Worm (Caenorhabditis elegans): Measurements from ENCODE around the gene C50D2.7.

The C50D2.7 gene

ce11 chrII:95177-95576 is at the start of gene C50D2.7:
Gene C50D2.7, minus strand, starts transcription at chrII:95277.
- no peak for TF ChIP-seq W03F9.2 (tag; optimal IDR thresholded peaks at IDR 0.05)
- no peak for TF ChIP-seq him-1 (tag; optimal IDR thresholded peaks at IDR 0.05)
- no peak for TF ChIP-seq dao-5 (tag; optimal IDR thresholded peaks at IDR 0.05)

- TF ChIP-seq W03F9.2 (tag; optimal IDR thresholded peaks at IDR 0.05) (no peak), him-1 (tag; optimal IDR thresholded peaks at IDR 0.05) (no peak), dao-5 (tag; optimal IDR thresholded peaks at IDR 0.05) (no peak)
Measured at ce11 chrII:135166-135565, 40.1 kb upstream of the C50D2.7 start, which contains the start of gene K10B4.1. Gene K10B4.1, plus strand, starts transcription at chrII:135466.

- no peak for TF ChIP-seq dao-5 (tag; optimal IDR thresholded peaks at IDR 0.05)
- no peak for TF ChIP-seq W03F9.2 (tag; optimal IDR thresholded peaks at IDR 0.05)
- no peak for TF ChIP-seq him-1 (tag; optimal IDR thresholded peaks at IDR 0.05)
Measured at ce11 chrII:133548-134275, 38.6 kb upstream of the C50D2.7 start, which contains the start of gene cwn-1. Gene cwn-1, minus strand, starts transcription at chrII:133598.

- no peak for TF ChIP-seq dao-5 (tag; optimal IDR thresholded peaks at IDR 0.05)
- no peak for TF ChIP-seq W03F9.2 (tag; optimal IDR thresholded peaks at IDR 0.05)
- no peak for TF ChIP-seq him-1 (tag; optimal IDR thresholded peaks at IDR 0.05)
Measured at ce11 chrII:129770-130169, 34.7 kb upstream of the C50D2.7 start.

ce11 chrII:128929-129328 is 33.9 kb upstream of the C50D2.7 start, which contains the start of gene srd-3:
Gene srd-3, minus strand, starts transcription at chrII:129029.
- TF ChIP-seq dao-5 (tag; optimal IDR thresholded peaks at IDR 0.05) (no peak), him-1 (tag; optimal IDR thresholded peaks at IDR 0.05) (no peak), W03F9.2 (tag; optimal IDR thresholded peaks at IDR 0.05) (no peak)

ce11 chrII:124904-125303 is 29.8 kb upstream of the C50D2.7 start, which contains the start of gene nmur-2:
Gene nmur-2, minus strand, starts transcription at chrII:125004.
- no peak for TF ChIP-seq him-1 (tag; optimal IDR thresholded peaks at IDR 0.05)
- TF ChIP-seq dao-5 (tag; optimal IDR thresholded peaks at IDR 0.05), result no peak
- no peak for TF ChIP-seq W03F9.2 (tag; optimal IDR thresholded peaks at IDR 0.05)

ce11 chrII:122494-122893 is 27.4 kb upstream of the C50D2.7 start:
- TF ChIP-seq dao-5 (tag; optimal IDR thresholded peaks at IDR 0.05) (no peak), W03F9.2 (tag; optimal IDR thresholded peaks at IDR 0.05) (no peak)

- TF ChIP-seq W03F9.2 (tag; optimal IDR thresholded peaks at IDR 0.05), result no peak
- TF ChIP-seq dao-5 (tag; optimal IDR thresholded peaks at IDR 0.05), result no peak
- TF ChIP-seq him-1 (tag; optimal IDR thresholded peaks at IDR 0.05), result no peak
Measured at ce11 chrII:122008-122407, 26.9 kb upstream of the C50D2.7 start.

- TF ChIP-seq dao-5 (tag; optimal IDR thresholded peaks at IDR 0.05), result no peak
- no peak for TF ChIP-seq W03F9.2 (tag; optimal IDR thresholded peaks at IDR 0.05)
- no peak for TF ChIP-seq him-1 (tag; optimal IDR thresholded peaks at IDR 0.05)
Measured at ce11 chrII:121121-121520, 26.0 kb upstream of the C50D2.7 start, which contains the start of gene K10B4.3. Gene K10B4.3, minus strand, starts transcription at chrII:121221.

- TF ChIP-seq dao-5 (tag; optimal IDR thresholded peaks at IDR 0.05), result no peak
- no peak for TF ChIP-seq W03F9.2 (tag; optimal IDR thresholded peaks at IDR 0.05)
- TF ChIP-seq him-1 (tag; optimal IDR thresholded peaks at IDR 0.05), result no peak
Measured at ce11 chrII:116916-117315, 21.8 kb upstream of the C50D2.7 start, which contains the start of gene srt-54. Gene srt-54, plus strand, starts transcription at chrII:117216.

- TF ChIP-seq him-1 (tag; optimal IDR thresholded peaks at IDR 0.05) (no peak), dao-5 (tag; optimal IDR thresholded peaks at IDR 0.05) (no peak), W03F9.2 (tag; optimal IDR thresholded peaks at IDR 0.05) (no peak)
Measured at ce11 chrII:112231-112630, 17.2 kb upstream of the C50D2.7 start.

ce11 chrII:111267-111666 is 16.2 kb upstream of the C50D2.7 start, which contains the start of gene C50D2.1:
Gene C50D2.1, plus strand, starts transcription at chrII:111567.
- TF ChIP-seq W03F9.2 (tag; optimal IDR thresholded peaks at IDR 0.05) (no peak), him-1 (tag; optimal IDR thresholded peaks at IDR 0.05) (no peak)

ce11 chrII:108865-109264 is 13.8 kb upstream of the C50D2.7 start, which contains the start of gene C50D2.2:
Gene C50D2.2, plus strand, starts transcription at chrII:109165.
- no peak for TF ChIP-seq dao-5 (tag; optimal IDR thresholded peaks at IDR 0.05)

- TF ChIP-seq him-1 (tag; optimal IDR thresholded peaks at IDR 0.05) (no peak), W03F9.2 (tag; optimal IDR thresholded peaks at IDR 0.05) (no peak), dao-5 (tag; optimal IDR thresholded peaks at IDR 0.05) (no peak)
Measured at ce11 chrII:107703-108102, 12.6 kb upstream of the C50D2.7 start.

ce11 chrII:105889-106288 is 10.8 kb upstream of the C50D2.7 start, which contains the start of gene txt-1:
Gene txt-1, plus strand, starts transcription at chrII:106189.
- TF ChIP-seq him-1 (tag; optimal IDR thresholded peaks at IDR 0.05), result no peak
- no peak for TF ChIP-seq dao-5 (tag; optimal IDR thresholded peaks at IDR 0.05)
- TF ChIP-seq W03F9.2 (tag; optimal IDR thresholded peaks at IDR 0.05), result no peak

Data from whole organism, L4/young adult.